Worm (Caenorhabditis elegans) whole organism, L3 larva: ENCODE data around the gene ech-6.

Experiments used
- ZK546.5 ChIP-seq: sonication (generic microtip); optimal IDR thresholded peaks from 2 replicates; lab custom pipeline; 2017; ENCODE audit warnings: missing biosample characterization, missing genetic modification characterization
- ama-1 ChIP-seq: fragments of 150-350 bp; optimal IDR thresholded peaks from 2 replicates; lab custom pipeline; 2018
- egl-27 ChIP-seq: sonication (generic microtip); optimal IDR thresholded peaks from 4 replicates; lab custom pipeline; 2017; ENCODE audit warnings: missing biosample characterization, missing genetic modification reagents, missing genetic modification characterization
- fkh-10 ChIP-seq: sonication (generic microtip); optimal IDR thresholded peaks from 2 replicates; lab custom pipeline; 2017; ENCODE audit warnings: missing biosample characterization, missing genetic modification reagents, missing genetic modification characterization
- fos-1 ChIP-seq: fragments of 150-350 bp; optimal IDR thresholded peaks from 2 replicates; lab custom pipeline; 2014; ENCODE audit warnings: missing biosample characterization, missing genetic modification characterization
- nhr-11 ChIP-seq: fragments of 150-350 bp; optimal IDR thresholded peaks from 2 replicates; lab custom pipeline; 2014; ENCODE audit warnings: missing biosample characterization, missing genetic modification characterization
- nhr-76 ChIP-seq: fragments of 150-350 bp; sonication (generic microtip); optimal IDR thresholded peaks from 5 replicates; lab custom pipeline; 2014; ENCODE audit warnings: missing biosample characterization, missing genetic modification characterization
- unc-39 ChIP-seq: sonication (generic microtip); optimal IDR thresholded peaks from 4 replicates; lab custom pipeline; 2017; ENCODE audit warnings: missing biosample characterization, missing genetic modification characterization
- unc-62 ChIP-seq: fragments of 150-350 bp; sonication (generic microtip); optimal IDR thresholded peaks from 4 replicates; lab custom pipeline; 2014; ENCODE audit warnings: missing biosample characterization, missing genetic modification reagents, missing genetic modification characterization
- ztf-11 ChIP-seq: fragments of 150-350 bp; optimal IDR thresholded peaks from 2 replicates; lab custom pipeline; 2014; ENCODE audit warnings: missing biosample characterization, missing genetic modification characterization

- no peak for TF ChIP-seq ama-1 (lab: Kevin White, UChicago)
- no peak for TF ChIP-seq egl-27 (tag; lab: Kevin White, UChicago)
- TF ChIP-seq unc-39 = no peak
- no peak for TF ChIP-seq unc-62
- TF ChIP-seq nhr-11 (tag; lab: Kevin White, UChicago) = no peak
- TF ChIP-seq fos-1 (tag; lab: Kevin White, UChicago) = no peak
- TF ChIP-seq fkh-10 = no peak
- TF ChIP-seq nhr-76 (tag; lab: Kevin White, UChicago) = no peak
- TF ChIP-seq ztf-11 (tag; lab: Kevin White, UChicago) = no peak
- no peak for TF ChIP-seq ZK546.5 (tag; lab: Kevin White, UChicago)
Observed at ce11 chrIII:9747133-9747532, 5.5 kb downstream of the ech-6 start, which contains the start of the genes iff-1 and cdk-1.
